Worm (Caenorhabditis elegans) whole organism, L2 larva: ENCODE data around the gene srz-6.

Experiments
- ZK546.5 ChIP-seq: sonication (generic microtip); optimal IDR thresholded peaks from 2 replicates; lab custom pipeline; 2017; ENCODE audit warnings: missing biosample characterization, missing genetic modification characterization
- ama-1 ChIP-seq: fragments of 150-350 bp; optimal IDR thresholded peaks from 2 replicates; lab custom pipeline; 2018; ENCODE audit warnings: inconsistent platforms
- ceh-82 ChIP-seq: fragments of 150-350 bp; optimal IDR thresholded peaks from 2 replicates; lab custom pipeline; 2014; ENCODE audit warnings: missing biosample characterization, missing genetic modification characterization
- lin-13 ChIP-seq: fragments of 150-350 bp; optimal IDR thresholded peaks from 2 replicates; lab custom pipeline; 2014; ENCODE audit warnings: missing biosample characterization, missing genetic modification reagents, missing genetic modification characterization
- mbf-1 ChIP-seq: sonication (generic microtip); optimal IDR thresholded peaks from 2 replicates; lab custom pipeline; 2017; ENCODE audit warnings: missing biosample characterization, missing genetic modification characterization
- mdl-1 ChIP-seq, 2 experiments: fragments of 150-350 bp in 1 of 2; sonication (generic microtip) in 1 of 2; optimal IDR thresholded peaks; 2 replicates each; lab custom pipeline; 2017; ENCODE audit warnings: missing biosample characterization in 2 of 2, missing genetic modification characterization in 2 of 2
- nhr-11 ChIP-seq: fragments of 150-350 bp; optimal IDR thresholded peaks from 2 replicates; lab custom pipeline; 2014; ENCODE audit warnings: missing biosample characterization, missing genetic modification characterization
- nhr-12 ChIP-seq: fragments of 150-350 bp; optimal IDR thresholded peaks from 2 replicates; lab custom pipeline; 2014; ENCODE audit warnings: missing biosample characterization, missing genetic modification characterization
- nhr-21 ChIP-seq: fragments of 150-350 bp; optimal IDR thresholded peaks from 2 replicates; lab custom pipeline; 2014; ENCODE audit warnings: missing biosample characterization, missing genetic modification characterization
- nhr-77 ChIP-seq: fragments of 150-350 bp; optimal IDR thresholded peaks from 2 replicates; lab custom pipeline; 2014; ENCODE audit warnings: missing biosample characterization, missing genetic modification characterization
- sma-3 ChIP-seq: sonication (generic microtip); optimal IDR thresholded peaks from 2 replicates; lab custom pipeline; 2016; ENCODE audit warnings: missing genetic modification reagents, missing genetic modification characterization, missing compliant biosample characterization
- unc-55 ChIP-seq: fragments of 150-350 bp; sonication (generic microtip); optimal IDR thresholded peaks from 3 replicates; lab custom pipeline; 2014; ENCODE audit warnings: missing biosample characterization, missing genetic modification reagents, missing genetic modification characterization
- ztf-11 ChIP-seq: sonication (generic microtip); optimal IDR thresholded peaks from 2 replicates; lab custom pipeline; 2017; ENCODE audit warnings: missing biosample characterization, missing genetic modification characterization
- ztf-4 ChIP-seq: fragments of 150-350 bp; optimal IDR thresholded peaks from 2 replicates; lab custom pipeline; 2014; ENCODE audit warnings: missing biosample characterization, missing genetic modification characterization

- TF ChIP-seq nhr-11: no peak
- no peak for TF ChIP-seq ztf-4 (tag; lab: Kevin White, UChicago)
- TF ChIP-seq mdl-1 (tag; optimal IDR thresholded peaks at IDR 0.05; lab: Kevin White, UChicago): no peak
- no peak for TF ChIP-seq nhr-12 (tag; lab: Kevin White, UChicago)
- no peak for TF ChIP-seq unc-55 (GFP tag; lab: Kevin White, UChicago)
- TF ChIP-seq ceh-82 (tag; lab: Kevin White, UChicago): no peak
- TF ChIP-seq mbf-1: no peak
- TF ChIP-seq ama-1: no peak
- no peak for TF ChIP-seq sma-3 (GFP tag; lab: Kevin White, UChicago)
- TF ChIP-seq ZK546.5: no peak
- no peak for TF ChIP-seq ztf-11 (tag; lab: Kevin White, UChicago)
- TF ChIP-seq lin-13 (GFP tag; lab: Kevin White, UChicago): no peak
- TF ChIP-seq nhr-21 (tag; lab: Kevin White, UChicago): no peak
- no peak for TF ChIP-seq nhr-77 (tag; lab: Kevin White, UChicago)
These were observed 15.0 kb downstream of the srz-6 start, which contains the start of gene srh-68 for ce11 chrII:12507038-12507437.
